Worm (Caenorhabditis elegans) whole organism, young adult: ENCODE results near the gene ZK643.6.

ENCODE experiments used
- F49E8.2 ChIP-seq: sonication (generic microtip); optimal IDR thresholded peaks from 3 replicates; lab custom pipeline; 2017; ENCODE audit warnings: missing genetic modification characterization, mild to moderate bottlenecking, missing compliant biosample characterization, antibody characterized with exemption, moderate library complexity; ENCODE audit not compliant: insufficient read depth
- ama-1 ChIP-seq, 3 experiments: fragments of 150-350 bp in 1 of 3; sonication (generic microtip) in 2 of 3; optimal IDR thresholded peaks; 2 replicates each; lab custom pipeline; 2014 to 2018; ENCODE audit warnings: missing biosample characterization in 2 of 3, missing genetic modification characterization in 2 of 3, missing genetic modification reagents in 2 of 3
- lsy-27 ChIP-seq: sonication (generic microtip); optimal IDR thresholded peaks from 2 replicates; lab custom pipeline; 2017; ENCODE audit warnings: missing genetic modification characterization, mild to moderate bottlenecking, missing compliant biosample characterization, antibody characterized with exemption, missing genotype, borderline replicate concordance; ENCODE audit not compliant: insufficient read depth
- mcd-1 ChIP-seq: fragments of 200-800 bp; sonication (Bioruptor generic); IDR thresholded peaks from 2 replicates; pipeline ENCODE4 v1.3.6; 2022; ENCODE audit warnings: missing genetic modification reagents, missing genetic modification characterization, missing compliant biosample characterization
- mel-28 ChIP-seq: sonication (generic microtip); optimal IDR thresholded peaks from 2 replicates; lab custom pipeline; 2016; ENCODE audit warnings: borderline replicate concordance, mild to moderate bottlenecking, missing genetic modification characterization, missing compliant biosample characterization
- pha-4 ChIP-seq: fragments of 150-350 bp; sonication (generic microtip); optimal IDR thresholded peaks from 2 replicates; lab custom pipeline; 2014; ENCODE audit warnings: missing biosample characterization, missing genetic modification reagents, missing genetic modification characterization

DNA sequence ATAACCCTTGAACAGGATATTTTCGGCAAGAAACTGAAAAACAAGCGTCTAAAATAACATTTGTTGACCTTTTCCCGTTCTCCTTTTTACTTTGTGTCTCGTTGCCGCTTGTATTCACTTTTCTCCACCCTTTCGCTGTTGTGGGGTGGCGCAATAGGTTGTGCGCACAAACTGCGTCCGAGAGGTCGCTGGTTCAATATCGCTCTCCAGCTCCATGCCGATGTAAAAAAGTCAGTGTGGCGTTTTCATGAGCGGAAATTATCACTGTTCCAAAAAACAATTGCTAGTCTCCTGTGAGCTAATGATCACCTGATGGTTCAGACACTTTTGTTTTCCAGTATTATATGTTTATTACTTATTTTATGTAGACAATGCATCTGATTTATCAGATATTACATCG is 23.0 kb downstream of the ZK643.6 start:
- TF ChIP-seq pha-4: no peak
- TF ChIP-seq ama-1 (optimal IDR thresholded peaks at IDR 0.05; lab: Kevin White, UChicago): no peak
- peak; percentile 58 to 64 for TF ChIP-seq ama-1 (GFP tag; optimal IDR thresholded peaks at IDR 0.05; lab: Kevin White, UChicago)
- TF ChIP-seq lsy-27 (tag; lab: Kevin White, UChicago): no peak
- TF ChIP-seq F49E8.2 (tag; lab: Kevin White, UChicago): peak; percentile 58
- TF ChIP-seq mel-28 (tag; lab: Kevin White, UChicago): peak; percentile 46
- TF ChIP-seq mcd-1 (GFP tag; lab: Robert Waterston, UW): no peak
